Fruit fly (Drosophila melanogaster) whole organism, embryonic: ENCODE measurements around the gene CG7276.

Experiments
- Bgb ChIP-seq: fragments of 200-800 bp; sonication (Bioruptor generic); IDR thresholded peaks from 2 replicates; pipeline ENCODE4 v1.3.6; 2022; ENCODE audit warnings: missing biosample characterization, missing genetic modification characterization; ENCODE audit not compliant: partially characterized antibody
- Bteb2 ChIP-seq: fragments of 200-800 bp; sonication (Bioruptor generic); optimal IDR thresholded peaks from 2 replicates; lab custom pipeline; 2016; ENCODE audit warnings: missing biosample characterization, missing genetic modification characterization
- CG10979 ChIP-seq: fragments of 200-800 bp; sonication (Bioruptor generic); optimal IDR thresholded peaks from 2 replicates; lab custom pipeline; 2018; ENCODE audit warnings: missing biosample characterization, mild to moderate bottlenecking, missing genetic modification characterization, moderate library complexity
- CG12942 ChIP-seq: fragments of 200-800 bp; sonication (Bioruptor generic); optimal IDR thresholded peaks from 3 replicates; lab custom pipeline; 2016; ENCODE audit warnings: missing biosample characterization, missing genetic modification characterization
- CG13624 ChIP-seq: fragments of 200-800 bp; sonication (Bioruptor generic); optimal IDR thresholded peaks from 2 replicates; lab custom pipeline; 2016; ENCODE audit warnings: missing biosample characterization, missing genetic modification characterization
- CG14441 ChIP-seq: fragments of 200-800 bp; sonication (Bioruptor generic); IDR thresholded peaks from 2 replicates; pipeline ENCODE4 v1.3.6; 2022; ENCODE audit warnings: missing biosample characterization, missing genetic modification characterization
- CG15011 ChIP-seq: fragments of 200-800 bp; sonication (Bioruptor generic); optimal IDR thresholded peaks from 3 replicates; lab custom pipeline; 2018; ENCODE audit warnings: missing biosample characterization, mild to moderate bottlenecking, missing genetic modification characterization
- CG15601 ChIP-seq: fragments of 200-800 bp; sonication (Bioruptor generic); optimal IDR thresholded peaks from 3 replicates; lab custom pipeline; 2019; ENCODE audit warnings: missing biosample characterization, mild to moderate bottlenecking, missing genetic modification characterization, moderate library complexity
- CG1647 ChIP-seq: fragments of 200-800 bp; sonication (Bioruptor generic); optimal IDR thresholded peaks from 3 replicates; lab custom pipeline; 2016; ENCODE audit warnings: missing biosample characterization, missing genetic modification characterization
- CG16863 ChIP-seq: fragments of 200-800 bp; sonication (Bioruptor generic); optimal IDR thresholded peaks from 3 replicates; lab custom pipeline; 2016; ENCODE audit warnings: missing biosample characterization, missing genetic modification characterization
- CG34422 ChIP-seq: fragments of 200-800 bp; sonication (Bioruptor generic); IDR thresholded peaks from 3 replicates; pipeline ENCODE4 v1.3.6; 2022; ENCODE audit warnings: missing biosample characterization, missing genetic modification characterization
- CG43689 ChIP-seq: fragments of 200-800 bp; sonication (Bioruptor generic); IDR thresholded peaks from 2 replicates; pipeline ENCODE4 v1.3.6; 2022; ENCODE audit warnings: missing biosample characterization, missing genetic modification characterization
- CG6272 ChIP-seq: fragments of 200-800 bp; sonication (Bioruptor generic); IDR thresholded peaks from 2 replicates; pipeline ENCODE4 v1.3.6; 2022; ENCODE audit warnings: missing biosample characterization, missing genetic modification characterization
- CG6854 ChIP-seq: fragments of 200-800 bp; sonication (Bioruptor generic); optimal IDR thresholded peaks from 3 replicates; lab custom pipeline; 2017; ENCODE audit warnings: missing biosample characterization, mild to moderate bottlenecking, missing genetic modification characterization
- CG7372 ChIP-seq: fragments of 200-800 bp; sonication (Bioruptor generic); IDR thresholded peaks from 2 replicates; pipeline ENCODE4 v1.3.6; 2022; ENCODE audit warnings: missing biosample characterization, missing genetic modification characterization
- CG8924 ChIP-seq: fragments of 200-800 bp; optimal IDR thresholded peaks from 3 replicates; lab custom pipeline; 2019; ENCODE audit warnings: missing biosample characterization, mild to moderate bottlenecking, missing genetic modification characterization, moderate library complexity
- CG9215 ChIP-seq: fragments of 200-800 bp; sonication (Bioruptor generic); IDR thresholded peaks from 2 replicates; pipeline ENCODE4 v1.3.6; 2022; ENCODE audit warnings: missing biosample characterization, missing genetic modification characterization
- CG9727 ChIP-seq: fragments of 200-800 bp; sonication (Bioruptor generic); optimal IDR thresholded peaks from 3 replicates; lab custom pipeline; 2017; ENCODE audit warnings: missing biosample characterization, mild to moderate bottlenecking, missing genetic modification characterization
- CHES-1-like ChIP-seq: fragments of 200-800 bp; sonication (Bioruptor generic); optimal IDR thresholded peaks from 2 replicates; lab custom pipeline; 2016; ENCODE audit warnings: missing biosample characterization, missing genetic modification characterization
- Dp ChIP-seq: fragments of 200-800 bp; sonication (Bioruptor generic); optimal IDR thresholded peaks from 2 replicates; lab custom pipeline; 2018; ENCODE audit warnings: missing biosample characterization, mild to moderate bottlenecking, missing genetic modification characterization, moderate library complexity
- Eip74EF ChIP-seq, 2 experiments: fragments of 200-800 bp in 1 of 2; fragments of >200 bp in 1 of 2; sonication (Bioruptor generic) in 1 of 2; optimal IDR thresholded peaks; 2 replicates each; lab custom pipeline; 2017 to 2019; ENCODE audit warnings: missing biosample characterization in 2 of 2, missing genetic modification characterization in 2 of 2, mild to moderate bottlenecking in 1 of 2, moderate library complexity in 1 of 2
- Fer2 ChIP-seq: fragments of 200-800 bp; sonication (Bioruptor generic); optimal IDR thresholded peaks from 2 replicates; lab custom pipeline; 2018; ENCODE audit warnings: missing biosample characterization, mild to moderate bottlenecking, missing genetic modification characterization, moderate library complexity
- Hand ChIP-seq: fragments of 200-800 bp; sonication (Bioruptor generic); optimal IDR thresholded peaks from 2 replicates; lab custom pipeline; 2017; ENCODE audit warnings: mild to moderate bottlenecking, missing biosample characterization, missing genetic modification reagents, missing genetic modification characterization
- Hsf ChIP-seq: fragments of 200-800 bp; sonication (Bioruptor generic); optimal IDR thresholded peaks from 3 replicates; lab custom pipeline; 2016; ENCODE audit warnings: missing biosample characterization, missing genetic modification characterization
- Rx ChIP-seq: fragments of 200-800 bp; sonication (Bioruptor generic); IDR thresholded peaks from 2 replicates; pipeline ENCODE4 v1.3.6; 2022; ENCODE audit warnings: missing biosample characterization, missing genetic modification characterization
- Scr ChIP-seq: fragments of 200-800 bp; sonication (Bioruptor generic); IDR thresholded peaks from 2 replicates; pipeline ENCODE4 v1.3.6; 2022; ENCODE audit warnings: missing biosample characterization, missing genetic modification characterization; ENCODE audit not compliant: partially characterized antibody
- Side ChIP-seq: fragments of 200-800 bp; sonication (Bioruptor generic); optimal IDR thresholded peaks from 2 replicates; lab custom pipeline; 2016; ENCODE audit warnings: missing biosample characterization, missing genetic modification characterization
- Trl ChIP-seq, 3 experiments: fragments of >200 bp in 2 of 3; fragments of 200-800 bp in 1 of 3; sonication (Bioruptor generic) in 1 of 3; optimal IDR thresholded peaks; 2 replicates in 1 of 3; 3 replicates in 2 of 3; lab custom pipeline; 2016 to 2017; ENCODE audit warnings: missing biosample characterization in 1 of 3, missing genetic modification characterization in 1 of 3
- aop ChIP-seq: fragments of 200-800 bp; sonication (Bioruptor generic); IDR thresholded peaks from 2 replicates; pipeline ENCODE4 v1.3.6; 2022; ENCODE audit warnings: missing biosample characterization, missing genetic modification characterization
- bcd ChIP-seq: fragments of 200-800 bp; sonication (Bioruptor generic); optimal IDR thresholded peaks from 2 replicates; lab custom pipeline; 2017; ENCODE audit warnings: missing biosample characterization, mild to moderate bottlenecking, missing genetic modification characterization
- corto ChIP-seq: fragments of 200-800 bp; sonication (Bioruptor generic); optimal IDR thresholded peaks from 2 replicates; lab custom pipeline; 2016; ENCODE audit warnings: missing biosample characterization, mild to moderate bottlenecking, missing genetic modification characterization, moderate library complexity
- croc ChIP-seq: fragments of 200-800 bp; sonication (Bioruptor generic); conservative IDR thresholded peaks from 3 replicates; pipeline ENCODE4 v1.3.6; 2022; ENCODE audit warnings: missing biosample characterization, missing genetic modification characterization
- crol ChIP-seq: fragments of 200-800 bp; sonication (Bioruptor generic); IDR thresholded peaks from 2 replicates; pipeline ENCODE4 v1.3.6; 2022; ENCODE audit warnings: missing biosample characterization, missing genetic modification characterization
- dmrt11E ChIP-seq: fragments of 200-800 bp; sonication (Bioruptor generic); optimal IDR thresholded peaks from 3 replicates; lab custom pipeline; 2018; ENCODE audit warnings: missing biosample characterization, mild to moderate bottlenecking, missing genetic modification characterization, moderate library complexity
- gce ChIP-seq: fragments of 200-800 bp; sonication (Bioruptor generic); IDR thresholded peaks from 3 replicates; pipeline ENCODE4 v1.3.6; 2022; ENCODE audit warnings: missing biosample characterization, missing genetic modification characterization
- gcm2 ChIP-seq: fragments of 200-800 bp; sonication (Bioruptor generic); optimal IDR thresholded peaks from 2 replicates; lab custom pipeline; 2016; ENCODE audit warnings: missing biosample characterization, missing genetic modification characterization
- insv ChIP-seq, 2 experiments: fragments of 200-800 bp; sonication (Bioruptor generic); optimal IDR thresholded peaks; 3 replicates each; lab custom pipeline; 2016 to 2018; ENCODE audit warnings: missing biosample characterization in 2 of 2, missing genetic modification characterization in 2 of 2
- kay ChIP-seq: fragments of 200-800 bp; sonication (Bioruptor generic); optimal IDR thresholded peaks from 2 replicates; lab custom pipeline; 2016; ENCODE audit warnings: missing biosample characterization, missing genetic modification characterization
- luna ChIP-seq: fragments of 200-800 bp; sonication (Bioruptor generic); optimal IDR thresholded peaks from 2 replicates; lab custom pipeline; 2016; ENCODE audit warnings: missing biosample characterization, missing genetic modification characterization
- maf-S ChIP-seq: fragments of 200-800 bp; sonication (Bioruptor generic); optimal IDR thresholded peaks from 2 replicates; lab custom pipeline; 2016; ENCODE audit warnings: missing biosample characterization, missing genetic modification characterization
- scrt ChIP-seq: fragments of 200-800 bp; sonication (Bioruptor generic); optimal IDR thresholded peaks from 2 replicates; lab custom pipeline; 2018; ENCODE audit warnings: missing biosample characterization, mild to moderate bottlenecking, missing genetic modification characterization, moderate library complexity
- sd ChIP-seq: fragments of 200-800 bp; sonication (Bioruptor generic); optimal IDR thresholded peaks from 3 replicates; lab custom pipeline; 2018; ENCODE audit warnings: missing biosample characterization, mild to moderate bottlenecking, missing genetic modification characterization, moderate library complexity
- sens-2 ChIP-seq: fragments of 200-800 bp; sonication (Bioruptor generic); IDR thresholded peaks from 2 replicates; pipeline ENCODE4 v1.3.6; 2022; ENCODE audit warnings: missing biosample characterization, missing genetic modification characterization
- sug ChIP-seq: fragments of 200-800 bp; optimal IDR thresholded peaks from 2 replicates; lab custom pipeline; 2019; ENCODE audit warnings: missing biosample characterization, mild to moderate bottlenecking, missing genetic modification characterization, moderate library complexity
- tio ChIP-seq: fragments of 200-800 bp; sonication (Bioruptor generic); optimal IDR thresholded peaks from 2 replicates; lab custom pipeline; 2017; ENCODE audit warnings: missing biosample characterization, missing genetic modification characterization, inconsistent platforms
- wor ChIP-seq: fragments of 200-800 bp; sonication (Bioruptor generic); IDR thresholded peaks from 2 replicates; pipeline ENCODE4 v1.3.6; 2022; ENCODE audit warnings: missing biosample characterization, missing genetic modification characterization
- zen2 ChIP-seq: fragments of 200-800 bp; sonication (Bioruptor generic); IDR thresholded peaks from 3 replicates; pipeline ENCODE4 v1.3.6; 2022; ENCODE audit warnings: missing biosample characterization, missing genetic modification characterization; ENCODE audit not compliant: partially characterized antibody

The CG7276 gene

dm6 chr3L:15534274-15535227 lies 36.5 kb downstream of the CG7276 start (continued):
- TF ChIP-seq scrt (GFP tag; lab: Kevin White, UChicago) (peak; percentile 50), Bteb2 (GFP tag; lab: Kevin White, UChicago) (peak; percentile 51), Rx (GFP tag; lab: Robert Waterston, UW) (no peak), gce (no peak), sens-2 (no peak), tio (peak; percentile 82), Bgb (no peak), Side (GFP tag; lab: Kevin White, UChicago) (peak; percentile 32), CG15011 (GFP tag; lab: Kevin White, UChicago) (peak; percentile 57), CG10979 (tag; lab: Kevin White, UChicago) (peak; percentile 62), CG8924 (tag; lab: Kevin White, UChicago) (peak; percentile 66), sd (tag; lab: Kevin White, UChicago) (peak; percentile 95), CG6854 (GFP tag; lab: Kevin White, UChicago) (peak; percentile 27), sug (tag; lab: Kevin White, UChicago) (peak; percentile 37), Trl (optimal IDR thresholded peaks at IDR 0.05; lab: Kevin White, UChicago) (peak in 1 of 2 experiments; percentile 68), Trl (GFP tag; optimal IDR thresholded peaks at IDR 0.05; lab: Kevin White, UChicago) (no peak), zen2 (GFP tag; lab: Robert Waterston, UW) (no peak), bcd (peak; percentile 72), CHES-1-like (GFP tag; lab: Kevin White, UChicago) (peak; percentile 37), CG43689 (GFP tag; lab: Robert Waterston, UW) (no peak), CG14441 (GFP tag; lab: Robert Waterston, UW) (peak; percentile 61; the same call in 1 of the 2 replicates), wor (GFP tag; lab: Robert Waterston, UW) (peak; percentile 53; the same call in 1 of the 2 replicates), Hand (GFP tag; lab: Kevin White, UChicago) (peak; percentile 12), Eip74EF (GFP tag; optimal IDR thresholded peaks at IDR 0.05; lab: Kevin White, UChicago) (peak in 1 of 2 experiments; percentile 51), Hsf (GFP tag; lab: Kevin White, UChicago) (peak; percentile 57), CG34422 (peak; percentile 67), CG1647 (GFP tag; lab: Kevin White, UChicago) (peak; percentile 40), croc (GFP tag; lab: Robert Waterston, UW) (no peak), kay (peak; percentile 17), CG16863 (GFP tag; lab: Kevin White, UChicago) (peak; percentile 62), CG12942 (peak; percentile 43), CG15601 (tag; lab: Kevin White, UChicago) (peak; percentile 42), dmrt11E (tag; lab: Kevin White, UChicago) (peak; percentile 75), gcm2 (GFP tag; lab: Kevin White, UChicago) (no peak), CG9215 (peak; percentile 60), crol (GFP tag; lab: Robert Waterston, UW) (peak; percentile 83), Dp (no peak), corto (GFP tag; lab: Kevin White, UChicago) (no peak), Scr (no peak), insv (GFP tag; optimal IDR thresholded peaks at IDR 0.05; lab: Kevin White, UChicago) (no peak), CG13624 (GFP tag; lab: Kevin White, UChicago) (peak; percentile 59), maf-S (GFP tag; lab: Kevin White, UChicago) (peak; percentile 28), aop (GFP tag; lab: Robert Waterston, UW) (peak; percentile 48; the same call in 1 of the 2 replicates), CG7372 (GFP tag; lab: Robert Waterston, UW) (peak; percentile 44; the same call in 1 of the 2 replicates), CG9727 (GFP tag; lab: Kevin White, UChicago) (peak; percentile 80), Fer2 (no peak), luna (GFP tag; lab: Kevin White, UChicago) (no peak), CG6272 (GFP tag; lab: Robert Waterston, UW) (no peak; the same call in 1 of the 2 replicates)
